Worm (Caenorhabditis elegans): ENCODE measurements around the gene W07G4.2.
A peak's percentile ranks its signal among the peaks of the same experiment; 100 is the strongest.

Gene W07G4.2

DNA sequence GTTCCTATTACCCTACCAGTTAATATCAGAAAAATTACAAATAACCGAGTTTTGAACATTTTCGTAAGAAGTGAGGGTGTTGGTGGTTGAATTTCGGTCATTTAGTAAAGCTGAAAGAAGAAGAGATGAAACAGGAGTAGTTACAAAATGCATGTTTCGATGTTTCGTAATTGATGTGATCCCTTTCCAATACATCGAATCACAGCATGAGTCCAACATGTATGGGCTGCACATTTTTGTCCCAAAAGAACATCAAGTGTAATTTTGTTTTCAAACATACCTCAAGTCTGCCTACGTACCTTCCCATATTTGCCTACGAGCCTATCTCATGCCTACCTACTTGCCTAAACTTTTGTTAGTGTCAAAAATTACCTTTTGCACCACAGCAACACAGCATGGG, at the start of gene W07G4.2:
Gene W07G4.2 (minus strand): TSS at position 101 of the 400 bp plus-strand sequence.
- TF ChIP-seq ztf-29 (GFP tag; IDR thresholded peaks at IDR 0.05), result no peak
- no peak for TF ChIP-seq flt-1 (GFP tag; IDR thresholded peaks at IDR 0.05)
- no peak for TF ChIP-seq klf-2 (GFP tag; conservative IDR thresholded peaks at IDR 0.05)
- TF ChIP-seq med-1 (GFP tag; optimal IDR thresholded peaks at IDR 0.05; ENCODE audit: insufficient read depth), result no peak
- TF ChIP-seq ztf-23 (GFP tag; IDR thresholded peaks at IDR 0.05), result no peak
- TF ChIP-seq T22C8.4 (GFP tag; IDR thresholded peaks at IDR 0.05), result no peak
- TF ChIP-seq ref-1 (GFP tag; conservative IDR thresholded peaks at IDR 0.05), result no peak

DNA sequence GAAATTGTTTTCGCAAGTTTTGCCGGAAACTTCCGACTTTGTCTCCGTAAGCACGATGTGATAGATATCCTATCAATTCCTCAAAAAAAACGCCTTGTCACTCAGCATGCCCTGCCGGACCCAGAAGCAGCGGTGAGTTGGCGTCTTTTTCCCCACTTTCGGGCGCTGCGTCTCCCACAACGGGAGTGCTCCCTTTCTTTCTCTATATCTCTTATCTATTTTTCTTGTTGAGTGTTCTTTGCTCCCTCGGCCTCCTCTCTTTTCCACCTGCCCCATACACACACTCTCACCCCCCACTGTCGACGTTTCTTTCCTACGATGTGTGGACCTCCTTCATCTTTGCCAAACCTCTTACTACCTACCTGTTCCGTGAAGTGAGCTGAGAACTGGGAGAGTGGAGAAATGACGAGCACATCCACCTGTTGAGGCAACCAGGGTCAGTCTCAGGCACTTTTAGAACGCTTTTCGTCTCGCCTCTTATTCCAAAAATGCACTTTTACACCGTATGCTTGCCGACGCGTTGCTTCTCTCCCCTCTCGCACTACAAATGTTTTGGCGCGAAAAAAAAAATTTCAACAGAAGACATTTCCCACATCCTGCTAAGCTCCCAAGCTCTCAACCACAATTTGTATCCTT, 49.7 kb upstream of the W07G4.2 start:
- TF ChIP-seq ref-1 (GFP tag; conservative IDR thresholded peaks at IDR 0.05), result no peak
- peak; percentile 30 for TF ChIP-seq cog-1 (tag; optimal IDR thresholded peaks at IDR 0.05)
- no peak for TF ChIP-seq ztf-23 (GFP tag; IDR thresholded peaks at IDR 0.05)
- TF ChIP-seq med-1 (GFP tag; optimal IDR thresholded peaks at IDR 0.05; ENCODE audit: insufficient read depth), result no peak
- TF ChIP-seq ztf-29 (GFP tag; IDR thresholded peaks at IDR 0.05), result no peak
- TF ChIP-seq klf-2 (GFP tag; conservative IDR thresholded peaks at IDR 0.05), result 0 out of 2 replicates have a peak, but pooled peaks have one; percentile 29
- TF ChIP-seq tab-1 (GFP tag; IDR thresholded peaks at IDR 0.05), result no peak
- no peak for TF ChIP-seq flt-1 (GFP tag; IDR thresholded peaks at IDR 0.05)
- TF ChIP-seq T22C8.4 (GFP tag; IDR thresholded peaks at IDR 0.05), result no peak

DNA sequence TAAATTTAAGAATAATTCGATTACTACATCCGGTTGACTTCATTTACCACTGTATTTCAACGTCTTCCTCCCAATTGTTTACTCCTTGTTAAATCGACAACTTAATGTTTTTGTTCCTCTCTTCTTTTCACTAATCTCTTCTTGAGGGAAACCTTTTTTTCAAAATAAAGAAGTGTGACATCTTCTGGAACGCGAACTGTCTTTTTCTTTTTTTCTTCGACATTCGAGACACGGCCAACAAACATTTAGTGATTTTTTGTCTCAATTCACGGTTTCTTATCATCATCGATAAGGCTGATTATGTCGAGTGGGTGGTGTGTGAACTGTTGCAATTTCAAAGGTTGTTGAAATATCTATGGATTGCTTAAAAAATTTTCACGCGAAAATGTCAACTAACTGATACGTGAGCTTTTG, 48.9 kb upstream of the W07G4.2 start:
- TF ChIP-seq med-1 (GFP tag; optimal IDR thresholded peaks at IDR 0.05; ENCODE audit: insufficient read depth), result no peak
- no peak for TF ChIP-seq ztf-29 (GFP tag; IDR thresholded peaks at IDR 0.05)
- TF ChIP-seq T22C8.4 (GFP tag; IDR thresholded peaks at IDR 0.05), result no peak
- TF ChIP-seq tab-1 (GFP tag; IDR thresholded peaks at IDR 0.05), result no peak
- TF ChIP-seq flt-1 (GFP tag; IDR thresholded peaks at IDR 0.05), result no peak
- TF ChIP-seq cog-1 (tag; optimal IDR thresholded peaks at IDR 0.05), result no peak
- no peak for TF ChIP-seq ref-1 (GFP tag; conservative IDR thresholded peaks at IDR 0.05)
- TF ChIP-seq klf-2 (GFP tag; conservative IDR thresholded peaks at IDR 0.05), result no peak
- no peak for TF ChIP-seq ztf-23 (GFP tag; IDR thresholded peaks at IDR 0.05)

DNA sequence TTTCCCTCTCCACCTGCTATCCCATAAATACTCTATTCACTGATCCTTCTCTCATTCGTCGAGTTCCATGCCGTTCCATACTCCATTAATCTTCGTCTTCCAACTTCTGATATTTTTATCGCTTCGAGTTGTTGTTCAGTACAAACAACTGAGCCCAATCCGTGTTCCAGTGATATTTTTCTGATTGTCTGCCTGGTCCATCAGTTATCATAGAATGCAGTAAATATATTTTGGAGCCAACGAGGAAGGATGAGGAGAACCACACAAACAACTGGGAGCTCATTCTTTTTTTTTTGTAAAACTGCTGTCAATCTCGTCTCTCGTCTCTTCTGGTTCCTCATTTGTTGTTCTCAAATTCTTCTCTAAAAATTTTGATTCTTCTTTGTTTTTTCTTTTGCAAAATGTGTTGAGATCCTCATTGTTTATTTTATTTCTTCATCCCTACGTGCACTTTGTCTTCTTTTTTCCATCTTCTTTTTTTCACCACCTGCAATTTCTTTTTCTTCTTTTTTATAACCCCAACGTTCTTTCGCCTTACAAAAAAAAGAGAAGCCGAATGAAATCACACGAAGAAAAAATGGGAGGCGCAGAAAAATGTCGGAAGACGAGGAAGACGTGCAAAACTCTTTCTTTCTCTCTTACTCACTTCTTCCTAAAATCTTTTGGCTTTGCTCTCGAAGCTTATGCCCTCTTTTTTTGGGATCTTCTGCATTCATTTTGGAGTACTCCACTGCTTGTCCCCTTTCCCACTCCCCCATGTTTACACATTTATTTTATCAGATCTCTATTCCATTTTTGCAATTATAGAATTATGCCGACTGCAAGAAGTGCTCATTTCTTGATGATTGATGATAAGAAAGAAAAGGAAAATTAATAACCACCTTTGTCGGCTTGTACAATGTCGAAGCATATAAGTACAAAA, 47.6 kb upstream of the W07G4.2 start:
- TF ChIP-seq med-1 (GFP tag; optimal IDR thresholded peaks at IDR 0.05; ENCODE audit: insufficient read depth), result no peak
- TF ChIP-seq flt-1 (GFP tag; IDR thresholded peaks at IDR 0.05), result no peak
- no peak for TF ChIP-seq ref-1 (GFP tag; conservative IDR thresholded peaks at IDR 0.05)
- TF ChIP-seq cog-1 (tag; optimal IDR thresholded peaks at IDR 0.05), result no peak
- no peak for TF ChIP-seq ztf-23 (GFP tag; IDR thresholded peaks at IDR 0.05)
- TF ChIP-seq tab-1 (GFP tag; IDR thresholded peaks at IDR 0.05), result no peak
- TF ChIP-seq klf-2 (GFP tag; conservative IDR thresholded peaks at IDR 0.05), result no peak
- no peak for TF ChIP-seq ztf-29 (GFP tag; IDR thresholded peaks at IDR 0.05)
- TF ChIP-seq T22C8.4 (GFP tag; IDR thresholded peaks at IDR 0.05), result no peak

DNA sequence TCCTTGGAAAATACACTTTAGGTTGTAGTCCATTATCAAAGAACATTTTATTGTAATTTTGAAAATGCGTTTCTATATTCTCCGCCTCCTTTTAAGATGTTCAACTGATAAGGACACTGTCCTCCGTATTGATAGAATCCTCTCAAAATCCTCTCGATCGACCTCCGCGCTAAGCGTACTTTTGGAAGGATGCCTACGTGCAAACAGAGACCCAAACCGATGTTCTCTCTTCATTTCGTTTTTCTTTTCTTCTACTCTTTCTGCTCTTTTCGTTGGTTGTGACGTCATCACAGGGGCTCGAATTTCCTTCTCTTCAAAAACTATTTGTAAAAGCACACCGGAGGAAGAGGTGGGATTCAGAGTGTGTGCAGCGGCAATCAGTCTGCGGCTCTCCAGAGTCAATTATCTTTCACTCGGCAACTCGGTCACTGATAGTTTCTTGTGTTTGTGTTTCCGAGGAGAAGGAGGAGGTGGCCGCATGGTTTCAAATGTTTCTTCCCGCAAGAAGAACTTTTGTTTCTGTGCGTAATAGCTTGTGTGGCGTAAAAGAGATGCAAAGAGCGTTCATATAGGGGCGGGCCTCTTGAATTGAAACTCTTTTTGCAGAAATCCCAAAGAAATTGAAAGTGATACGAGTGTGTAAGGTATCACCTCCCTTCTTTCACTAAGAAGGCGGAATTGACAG, 46.2 kb upstream of the W07G4.2 start, which contains the start of gene C34B4.2:
Gene C34B4.2 (plus strand): TSS at position 614 of the 685 bp plus-strand sequence.
- TF ChIP-seq cog-1 (tag; optimal IDR thresholded peaks at IDR 0.05) (peak; percentile 6), T22C8.4 (GFP tag; IDR thresholded peaks at IDR 0.05) (no peak)

DNA sequence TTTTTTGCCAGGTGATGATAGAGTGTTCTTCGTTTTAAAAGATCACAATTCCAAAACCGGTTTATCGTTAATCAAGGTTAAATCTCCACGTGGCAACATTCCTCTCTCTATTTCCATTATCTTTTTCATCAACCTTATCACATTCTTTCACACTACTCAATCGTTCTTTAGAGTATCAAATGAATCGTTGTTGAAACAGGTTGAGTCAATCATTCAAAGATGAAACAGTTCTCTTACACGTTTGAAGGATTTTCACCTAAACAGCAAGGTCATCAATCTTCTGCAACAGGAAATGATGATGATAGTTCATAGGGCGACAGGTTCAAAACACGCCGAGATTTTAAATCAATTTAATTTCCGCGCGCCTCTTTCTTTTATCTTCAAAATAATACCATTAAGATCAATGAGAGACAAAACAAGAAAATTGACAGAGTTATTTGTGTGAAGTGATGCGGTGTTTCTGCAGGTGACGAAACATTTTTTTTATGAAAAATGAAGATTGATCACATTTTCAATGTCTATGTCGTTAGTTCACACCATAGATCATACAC, 44.9 kb upstream of the W07G4.2 start:
- no peak for TF ChIP-seq flt-1 (GFP tag; IDR thresholded peaks at IDR 0.05)
- no peak for TF ChIP-seq T22C8.4 (GFP tag; IDR thresholded peaks at IDR 0.05)
- TF ChIP-seq ztf-23 (GFP tag; IDR thresholded peaks at IDR 0.05), result no peak
- TF ChIP-seq ztf-29 (GFP tag; IDR thresholded peaks at IDR 0.05), result no peak
- TF ChIP-seq tab-1 (GFP tag; IDR thresholded peaks at IDR 0.05), result no peak
- TF ChIP-seq cog-1 (tag; optimal IDR thresholded peaks at IDR 0.05), result no peak
- TF ChIP-seq med-1 (GFP tag; optimal IDR thresholded peaks at IDR 0.05; ENCODE audit: insufficient read depth), result no peak
- no peak for TF ChIP-seq klf-2 (GFP tag; conservative IDR thresholded peaks at IDR 0.05)
- TF ChIP-seq ref-1 (GFP tag; conservative IDR thresholded peaks at IDR 0.05), result no peak

DNA sequence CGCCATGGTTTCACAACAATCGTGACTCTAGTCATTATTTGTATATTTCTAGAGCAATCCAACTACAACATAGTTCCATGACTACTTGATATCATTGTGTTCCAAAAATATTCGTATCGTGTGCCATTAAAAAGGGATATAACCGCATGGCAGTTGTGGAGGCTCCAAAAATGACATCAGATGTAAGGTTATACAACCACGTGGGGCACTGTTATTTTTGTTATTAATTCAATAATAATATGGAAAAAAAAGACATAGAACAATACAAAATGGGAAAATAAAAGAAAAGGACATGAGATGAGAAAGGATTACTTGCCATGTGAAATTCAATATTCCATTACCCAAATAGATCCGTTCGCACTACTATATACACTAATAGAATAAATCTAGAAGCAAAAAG, 39.1 kb upstream of the W07G4.2 start:
- no peak for TF ChIP-seq klf-2 (GFP tag; conservative IDR thresholded peaks at IDR 0.05)
- TF ChIP-seq ztf-29 (GFP tag; IDR thresholded peaks at IDR 0.05), result no peak
- no peak for TF ChIP-seq tab-1 (GFP tag; IDR thresholded peaks at IDR 0.05)
- no peak for TF ChIP-seq flt-1 (GFP tag; IDR thresholded peaks at IDR 0.05)
- TF ChIP-seq ztf-23 (GFP tag; IDR thresholded peaks at IDR 0.05), result no peak
- no peak for TF ChIP-seq T22C8.4 (GFP tag; IDR thresholded peaks at IDR 0.05)
- no peak for TF ChIP-seq ref-1 (GFP tag; conservative IDR thresholded peaks at IDR 0.05)
- TF ChIP-seq med-1 (GFP tag; optimal IDR thresholded peaks at IDR 0.05; ENCODE audit: insufficient read depth), result no peak
- no peak for TF ChIP-seq cog-1 (tag; optimal IDR thresholded peaks at IDR 0.05)

DNA sequence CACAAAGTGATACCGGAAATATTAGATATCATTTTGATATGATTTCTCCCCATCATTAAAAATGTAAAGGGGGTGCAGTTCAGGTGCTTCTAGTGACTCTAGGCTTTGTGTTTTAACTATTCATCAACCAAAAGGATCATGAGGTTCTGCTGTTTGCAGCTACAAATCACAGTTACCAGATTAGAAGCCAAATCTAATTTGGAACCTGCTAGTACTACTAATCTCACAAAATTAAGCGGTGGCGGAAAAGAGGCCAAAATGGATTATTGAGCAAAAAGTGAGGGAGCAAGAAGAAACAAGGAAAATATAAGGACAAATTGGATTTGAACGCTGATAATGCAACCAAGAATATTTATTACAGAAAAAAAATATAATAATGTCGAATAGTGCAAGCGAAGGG, 37.8 kb upstream of the W07G4.2 start:
- TF ChIP-seq tab-1 (GFP tag; IDR thresholded peaks at IDR 0.05) (no peak), med-1 (GFP tag; optimal IDR thresholded peaks at IDR 0.05; ENCODE audit: insufficient read depth) (no peak), ref-1 (GFP tag; conservative IDR thresholded peaks at IDR 0.05) (no peak), ztf-29 (GFP tag; IDR thresholded peaks at IDR 0.05) (no peak), ztf-23 (GFP tag; IDR thresholded peaks at IDR 0.05) (no peak), T22C8.4 (GFP tag; IDR thresholded peaks at IDR 0.05) (no peak), klf-2 (GFP tag; conservative IDR thresholded peaks at IDR 0.05) (no peak), flt-1 (GFP tag; IDR thresholded peaks at IDR 0.05) (no peak), cog-1 (tag; optimal IDR thresholded peaks at IDR 0.05) (no peak)

Data from whole organism, midembryonic.